Worm (Caenorhabditis elegans): Measurements from ENCODE around the gene reps-1.
A peak's percentile ranks its signal among the peaks of the same experiment; 100 is the strongest.

The reps-1 gene

DNA sequence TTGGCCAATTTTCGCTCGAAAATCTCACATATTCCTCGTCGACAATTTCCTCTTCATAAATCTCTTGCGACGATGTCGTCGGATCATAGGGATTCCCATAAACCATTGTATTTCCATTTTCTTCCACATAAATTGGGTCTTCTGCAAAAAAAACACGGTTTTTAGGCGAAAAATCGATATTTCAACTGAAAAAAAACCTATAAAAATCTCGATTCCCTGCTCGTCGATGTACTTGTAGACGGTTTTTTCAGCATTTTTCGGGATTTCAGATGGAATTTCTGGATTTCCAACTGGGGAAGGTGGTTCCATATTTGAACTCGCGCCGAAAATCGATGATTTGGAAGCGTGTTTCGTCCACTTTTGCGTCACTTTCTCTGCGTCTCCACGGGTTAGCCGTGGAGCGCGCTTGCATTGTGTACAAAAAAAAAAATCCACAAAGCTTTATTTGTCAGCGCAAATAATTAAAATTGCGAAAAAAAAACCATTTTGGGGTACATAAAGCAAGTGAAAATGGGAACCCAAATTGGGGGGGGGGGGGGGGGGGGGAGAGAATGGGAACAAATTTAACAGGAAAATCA, 22.7 kb downstream of the reps-1 start, which contains the start of gene Y39B6A.43 (continued):
- TF ChIP-seq unc-62 (GFP tag; optimal IDR thresholded peaks at IDR 0.05 in 1 of 2) (peak in 1 of 2 experiments; percentile 99), unc-62 (tag; optimal IDR thresholded peaks at IDR 0.05) (no peak), nhr-48 (tag; optimal IDR thresholded peaks at IDR 0.05) (peak; percentile 77), attf-4 (tag; optimal IDR thresholded peaks at IDR 0.05) (no peak), nhr-41 (GFP tag; IDR thresholded peaks at IDR 0.05) (peak; percentile 83), daf-8 (GFP tag; IDR thresholded peaks at IDR 0.05) (no peak), lin-1 (GFP tag; IDR thresholded peaks at IDR 0.05) (peak; percentile 86), ceh-82 (tag; optimal IDR thresholded peaks at IDR 0.05) (no peak), ZK546.5 (tag; optimal IDR thresholded peaks at IDR 0.05) (peak in 1 of 2 experiments; percentile 68), sdz-12 (GFP tag; optimal IDR thresholded peaks at IDR 0.05) (no peak), mxl-3 (GFP tag; optimal IDR thresholded peaks at IDR 0.05) (peak; percentile 78), mdt-29 (GFP tag; IDR thresholded peaks at IDR 0.05) (peak; percentile 95), unc-39 (tag; optimal IDR thresholded peaks at IDR 0.05) (no peak), nhr-11 (tag; optimal IDR thresholded peaks at IDR 0.05) (peak; percentile 88), zfp-2 (tag; optimal IDR thresholded peaks at IDR 0.05) (peak; percentile 81), rbr-2 (tag; optimal IDR thresholded peaks at IDR 0.05) (peak; percentile 96), egl-43 (GFP tag; IDR thresholded peaks at IDR 0.05) (peak; percentile 93), tag-97 (GFP tag; IDR thresholded peaks at IDR 0.05) (0 out of 2 replicates have a peak, but pooled peaks have one; percentile 28), nhr-77 (tag; optimal IDR thresholded peaks at IDR 0.05) (peak; percentile 98), daf-12 (tag; optimal IDR thresholded peaks at IDR 0.05) (no peak), F26F4.8 (GFP tag; conservative IDR thresholded peaks at IDR 0.05) (no peak), cey-2 (tag; optimal IDR thresholded peaks at IDR 0.05; ENCODE audit: borderline replicate concordance, insufficient read depth) (no peak), vab-7 (GFP tag; IDR thresholded peaks at IDR 0.05) (peak; percentile 83), fos-1 (tag; optimal IDR thresholded peaks at IDR 0.05) (peak; percentile 48), zip-2 (tag; optimal IDR thresholded peaks at IDR 0.05) (peak; percentile 81), ama-1 (optimal IDR thresholded peaks at IDR 0.05) (peak; percentile 80), dmd-6 (GFP tag; IDR thresholded peaks at IDR 0.05) (peak; percentile 98), snpc-1.2 (GFP tag; IDR thresholded peaks at IDR 0.05) (peak; percentile 86), T20F7.1 (GFP tag; optimal IDR thresholded peaks at IDR 0.05) (peak; percentile 91), F49E8.2 (tag; optimal IDR thresholded peaks at IDR 0.05; ENCODE audit: borderline replicate concordance) (peak; percentile 96), nhr-28 (tag; optimal IDR thresholded peaks at IDR 0.05) (peak; percentile 91), aly-2 (tag; optimal IDR thresholded peaks at IDR 0.05) (peak; percentile 43), R02D3.7 (tag; optimal IDR thresholded peaks at IDR 0.05) (no peak), nhr-76 (tag; optimal IDR thresholded peaks at IDR 0.05) (peak; percentile 55), lin-39 (tag; optimal IDR thresholded peaks at IDR 0.05) (no peak), madf-9 (GFP tag; conservative IDR thresholded peaks at IDR 0.05) (peak; percentile 93), lim-7 (GFP tag; IDR thresholded peaks at IDR 0.05) (peak; percentile 41; the same call in 1 of the 2 replicates), duxl-1 (tag; optimal IDR thresholded peaks at IDR 0.05; ENCODE audit: poor library complexity) (peak; percentile 96), ceh-20 (GFP tag; IDR thresholded peaks at IDR 0.05) (peak; percentile 96), F37D6.2 (tag; optimal IDR thresholded peaks at IDR 0.05) (peak; percentile 95), snpc-4 (tag; optimal IDR thresholded peaks at IDR 0.05) (no peak), ZK337.2 (GFP tag; IDR thresholded peaks at IDR 0.05) (peak; percentile 84), nhr-111 (GFP tag; optimal IDR thresholded peaks at IDR 0.05) (peak; percentile 34), zfp-3 (GFP tag; conservative IDR thresholded peaks at IDR 0.05) (peak; percentile 97), ceh-28 (tag; optimal IDR thresholded peaks at IDR 0.05) (peak; percentile 13), spr-1 (tag; optimal IDR thresholded peaks at IDR 0.05) (peak; percentile 86), ztf-11 (tag; optimal IDR thresholded peaks at IDR 0.05) (no peak), dpl-1 (GFP tag; optimal IDR thresholded peaks at IDR 0.05) (peak; percentile 99), madf-5 (GFP tag; IDR thresholded peaks at IDR 0.05) (peak; percentile 85 to 92), hif-1 (tag; optimal IDR thresholded peaks at IDR 0.05) (peak; percentile 53 to 91), nhr-102 (tag; optimal IDR thresholded peaks at IDR 0.05) (peak; percentile 95)
